Worm (Caenorhabditis elegans) whole organism, L3 larva: ENCODE data around the gene spas-1.

ENCODE experiments used
- ZK546.5 ChIP-seq: sonication (generic microtip); optimal IDR thresholded peaks from 2 replicates; lab custom pipeline; 2017; ENCODE audit warnings: missing biosample characterization, missing genetic modification characterization
- aly-2 ChIP-seq: fragments of 150-350 bp; optimal IDR thresholded peaks from 2 replicates; lab custom pipeline; 2014; ENCODE audit warnings: missing biosample characterization, missing genetic modification characterization
- ceh-82 ChIP-seq: fragments of 150-350 bp; optimal IDR thresholded peaks from 2 replicates; lab custom pipeline; 2014; ENCODE audit warnings: missing biosample characterization, missing genetic modification characterization
- egl-27 ChIP-seq: sonication (generic microtip); optimal IDR thresholded peaks from 4 replicates; lab custom pipeline; 2017; ENCODE audit warnings: missing biosample characterization, missing genetic modification reagents, missing genetic modification characterization
- fos-1 ChIP-seq: fragments of 150-350 bp; optimal IDR thresholded peaks from 2 replicates; lab custom pipeline; 2014; ENCODE audit warnings: missing biosample characterization, missing genetic modification characterization
- mml-1 ChIP-seq: fragments of 150-350 bp; sonication (generic microtip); optimal IDR thresholded peaks from 3 replicates; lab custom pipeline; 2014; ENCODE audit warnings: missing biosample characterization, missing genetic modification characterization
- nhr-237 ChIP-seq: fragments of 150-350 bp; optimal IDR thresholded peaks from 2 replicates; lab custom pipeline; 2014; ENCODE audit warnings: missing biosample characterization, missing genetic modification characterization
- nhr-28 ChIP-seq: fragments of 150-350 bp; optimal IDR thresholded peaks from 2 replicates; lab custom pipeline; 2014; ENCODE audit warnings: missing biosample characterization, missing genetic modification characterization
- pqm-1 ChIP-seq: fragments of 150-350 bp; optimal IDR thresholded peaks from 2 replicates; lab custom pipeline; 2017; ENCODE audit warnings: missing biosample characterization, missing genetic modification characterization, inconsistent platforms
- skn-1 ChIP-seq: fragments of 150-350 bp; optimal IDR thresholded peaks from 2 replicates; lab custom pipeline; 2014; ENCODE audit warnings: missing biosample characterization, missing genetic modification characterization
- unc-62 ChIP-seq: fragments of 150-350 bp; sonication (generic microtip); optimal IDR thresholded peaks from 4 replicates; lab custom pipeline; 2014; ENCODE audit warnings: missing biosample characterization, missing genetic modification reagents, missing genetic modification characterization

DNA sequence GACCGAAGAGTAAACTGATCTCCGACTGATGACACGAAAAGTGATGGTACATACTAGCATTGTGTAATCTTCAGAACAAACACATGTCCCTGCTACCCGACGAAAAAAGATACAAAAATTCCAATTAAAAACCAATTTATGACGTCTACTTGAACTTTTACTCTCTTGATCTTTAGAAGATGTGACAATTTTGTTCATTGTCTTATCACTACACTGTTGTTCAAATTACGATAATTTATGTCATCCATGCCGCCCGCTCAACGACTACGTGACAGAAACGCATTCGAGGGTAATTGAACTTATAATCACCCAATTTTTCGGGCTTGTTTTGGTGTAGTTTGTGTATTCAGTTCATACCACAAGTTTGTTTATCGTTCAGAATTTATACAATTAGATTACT, 31.7 kb upstream of the spas-1 start:
- TF ChIP-seq unc-62 (GFP tag; lab: Kevin White, UChicago) (no peak), aly-2 (tag; lab: Kevin White, UChicago) (no peak), skn-1 (tag; lab: Kevin White, UChicago) (no peak), ceh-82 (no peak), ZK546.5 (tag; lab: Kevin White, UChicago) (no peak), nhr-237 (no peak), fos-1 (tag; lab: Kevin White, UChicago) (no peak), nhr-28 (tag; lab: Kevin White, UChicago) (no peak), pqm-1 (tag; lab: Kevin White, UChicago) (no peak), mml-1 (no peak), egl-27 (tag; lab: Kevin White, UChicago) (no peak)
